Fruit fly (Drosophila melanogaster) whole organism, embryonic: ENCODE measurements around the gene CG8509.

Experiments
- Scr ChIP-seq: fragments of 200-800 bp; sonication (Bioruptor generic); IDR thresholded peaks from 2 replicates; pipeline ENCODE4 v1.3.6; 2022; ENCODE audit warnings: missing biosample characterization, missing genetic modification characterization; ENCODE audit not compliant: partially characterized antibody
- Taf1 ChIP-seq: fragments of 200-800 bp; sonication (Bioruptor generic); IDR thresholded peaks from 2 replicates; pipeline ENCODE4 v1.3.6; 2022; ENCODE audit warnings: missing biosample characterization, missing genetic modification characterization
- exex ChIP-seq: fragments of 200-800 bp; sonication (Bioruptor generic); optimal IDR thresholded peaks from 4 replicates; lab custom pipeline; 2018; ENCODE audit warnings: missing biosample characterization, mild to moderate bottlenecking, missing genetic modification characterization, moderate library complexity

DNA sequence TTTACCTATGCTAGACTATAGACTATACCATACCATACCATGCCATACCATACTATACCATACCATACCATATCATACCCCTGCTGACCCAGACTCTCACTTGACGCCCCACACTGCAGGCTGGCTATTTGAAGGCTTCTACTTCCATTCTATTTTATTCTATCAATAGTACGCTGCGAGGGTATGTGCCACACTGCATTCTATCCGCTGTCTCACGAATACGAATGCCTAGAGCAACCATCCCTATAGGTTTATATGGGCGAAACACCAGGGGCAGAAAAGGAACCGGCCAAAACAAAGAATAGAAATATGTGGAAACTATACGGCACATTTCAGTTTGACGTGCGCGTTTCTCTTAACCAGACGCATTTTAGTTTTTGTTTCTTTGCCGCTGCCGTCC lies 8.5 kb downstream of the CG8509 start:
- TF ChIP-seq exex (tag; lab: Kevin White, UChicago) (no peak), Taf1 (GFP tag; lab: Robert Waterston, UW) (no peak), Scr (GFP tag; lab: Robert Waterston, UW) (no peak)
